Fruit fly (Drosophila melanogaster) whole organism, embryonic: ENCODE results near the gene CG43760.

Source experiments
- Atf3 ChIP-seq: fragments of 200-800 bp; sonication (Bioruptor generic); optimal IDR thresholded peaks from 3 replicates; lab custom pipeline; 2016; ENCODE audit warnings: missing biosample characterization, missing genetic modification characterization
- B-H1 ChIP-seq: fragments of 200-800 bp; sonication (Bioruptor generic); IDR thresholded peaks from 3 replicates; pipeline ENCODE4 v1.3.6; 2022; ENCODE audit warnings: missing biosample characterization, missing genetic modification characterization
- B-H2 ChIP-seq: fragments of 200-800 bp; sonication (Bioruptor generic); optimal IDR thresholded peaks from 2 replicates; lab custom pipeline; 2018; ENCODE audit warnings: missing biosample characterization, mild to moderate bottlenecking, missing genetic modification characterization
- CG10209 ChIP-seq: fragments of 200-800 bp; sonication (Bioruptor generic); optimal IDR thresholded peaks from 3 replicates; lab custom pipeline; 2017; ENCODE audit warnings: missing biosample characterization, mild to moderate bottlenecking, missing genetic modification characterization, missing genetic modification reagents
- CG10274 ChIP-seq: fragments of 200-800 bp; sonication (Bioruptor generic); optimal IDR thresholded peaks from 3 replicates; lab custom pipeline; 2017; ENCODE audit warnings: missing biosample characterization, mild to moderate bottlenecking, missing genetic modification characterization
- CG10366 ChIP-seq: fragments of 200-800 bp; sonication (Bioruptor generic); IDR thresholded peaks from 2 replicates; pipeline ENCODE4 v1.3.6; 2022; ENCODE audit warnings: missing biosample characterization, missing genetic modification characterization
- CG10979 ChIP-seq: fragments of 200-800 bp; sonication (Bioruptor generic); optimal IDR thresholded peaks from 2 replicates; lab custom pipeline; 2018; ENCODE audit warnings: missing biosample characterization, mild to moderate bottlenecking, missing genetic modification characterization, moderate library complexity
- CG11695 ChIP-seq: fragments of 200-800 bp; sonication (Bioruptor generic); IDR thresholded peaks from 3 replicates; pipeline ENCODE4 v1.3.6; 2022; ENCODE audit warnings: missing biosample characterization, missing genetic modification characterization
- CG12744 ChIP-seq: fragments of 200-800 bp; sonication (Bioruptor generic); optimal IDR thresholded peaks from 2 replicates; lab custom pipeline; 2016; ENCODE audit warnings: missing biosample characterization, missing genetic modification characterization
- CG13424 ChIP-seq: fragments of 200-800 bp; sonication (Bioruptor generic); optimal IDR thresholded peaks from 2 replicates; lab custom pipeline; 2019; ENCODE audit warnings: missing biosample characterization, mild to moderate bottlenecking, missing genetic modification characterization, moderate library complexity
- CG15269 ChIP-seq: fragments of 200-800 bp; sonication (Bioruptor generic); optimal IDR thresholded peaks from 2 replicates; lab custom pipeline; 2018; ENCODE audit warnings: missing biosample characterization, mild to moderate bottlenecking, missing genetic modification characterization, moderate library complexity
- CG1602 ChIP-seq: fragments of 200-800 bp; sonication (Bioruptor generic); optimal IDR thresholded peaks from 3 replicates; lab custom pipeline; 2016; ENCODE audit warnings: missing biosample characterization, missing genetic modification characterization
- CG1603 ChIP-seq: fragments of 200-800 bp; sonication (Bioruptor generic); optimal IDR thresholded peaks from 2 replicates; lab custom pipeline; 2019; ENCODE audit warnings: missing biosample characterization, mild to moderate bottlenecking, missing genetic modification characterization, moderate library complexity
- CG16813 ChIP-seq: fragments of 200-800 bp; sonication (Bioruptor generic); IDR thresholded peaks from 3 replicates; pipeline ENCODE4 v1.3.6; 2022; ENCODE audit warnings: missing biosample characterization, missing genetic modification characterization; ENCODE audit not compliant: partially characterized antibody
- CG17328 ChIP-seq: fragments of 200-800 bp; sonication (Bioruptor generic); IDR thresholded peaks from 2 replicates; pipeline ENCODE4 v1.3.6; 2022; ENCODE audit warnings: missing biosample characterization, missing genetic modification characterization
- CG30403 ChIP-seq: fragments of 200-800 bp; sonication (Bioruptor generic); optimal IDR thresholded peaks from 3 replicates; lab custom pipeline; 2016; ENCODE audit warnings: missing biosample characterization, missing genetic modification characterization
- CG42726 ChIP-seq: fragments of 200-800 bp; sonication (Bioruptor generic); IDR thresholded peaks from 2 replicates; pipeline ENCODE4 v1.3.6; 2022; ENCODE audit warnings: missing biosample characterization, missing genetic modification characterization; ENCODE audit not compliant: partially characterized antibody
- CG8924 ChIP-seq: fragments of 200-800 bp; optimal IDR thresholded peaks from 3 replicates; lab custom pipeline; 2019; ENCODE audit warnings: missing biosample characterization, mild to moderate bottlenecking, missing genetic modification characterization, moderate library complexity
- Chrac-16 ChIP-seq: fragments of 200-800 bp; sonication (Bioruptor generic); optimal IDR thresholded peaks from 3 replicates; lab custom pipeline; 2016; ENCODE audit warnings: missing biosample characterization, missing genetic modification characterization
- D19B ChIP-seq: fragments of 200-800 bp; sonication (Bioruptor generic); optimal IDR thresholded peaks from 2 replicates; lab custom pipeline; 2017; ENCODE audit warnings: missing biosample characterization, mild to moderate bottlenecking, missing genetic modification characterization
- Elba2 ChIP-seq: fragments of 200-800 bp; sonication (Bioruptor generic); optimal IDR thresholded peaks from 3 replicates; lab custom pipeline; 2016; ENCODE audit warnings: missing biosample characterization, missing genetic modification characterization
- Ets65A ChIP-seq: fragments of 200-800 bp; sonication (Bioruptor generic); peaks from one replicate; lab custom pipeline; 2016; ENCODE audit warnings: missing biosample characterization, missing genetic modification characterization
- HLH4C ChIP-seq: fragments of 200-800 bp; sonication (Bioruptor generic); IDR thresholded peaks from 3 replicates; pipeline ENCODE4 v1.3.6; 2022; ENCODE audit warnings: missing biosample characterization, missing genetic modification characterization; ENCODE audit not compliant: partially characterized antibody
- HLH54F ChIP-seq: fragments of 200-800 bp; sonication (Bioruptor generic); optimal IDR thresholded peaks from 3 replicates; lab custom pipeline; 2016; ENCODE audit warnings: missing biosample characterization, missing genetic modification characterization
- Hmx ChIP-seq: fragments of 200-800 bp; sonication (Bioruptor generic); optimal IDR thresholded peaks from 2 replicates; lab custom pipeline; 2016; ENCODE audit warnings: missing biosample characterization, missing genetic modification characterization
- Neu2 ChIP-seq: fragments of 200-800 bp; sonication (Bioruptor generic); optimal IDR thresholded peaks from 3 replicates; lab custom pipeline; 2016; ENCODE audit warnings: missing biosample characterization, missing genetic modification characterization, borderline replicate concordance
- Usf ChIP-seq: fragments of 200-800 bp; sonication (Bioruptor generic); optimal IDR thresholded peaks from 2 replicates; lab custom pipeline; 2017; ENCODE audit warnings: missing genotype, missing biosample characterization, missing genetic modification characterization
- ac ChIP-seq: fragments of 200-800 bp; sonication (Bioruptor generic); optimal IDR thresholded peaks from 3 replicates; lab custom pipeline; 2017; ENCODE audit warnings: missing biosample characterization, mild to moderate bottlenecking, missing genetic modification characterization
- ase ChIP-seq: fragments of 200-800 bp; sonication (Bioruptor generic); IDR thresholded peaks from 3 replicates; pipeline ENCODE4 v1.3.6; 2022; ENCODE audit warnings: missing biosample characterization, missing genetic modification characterization
- bsh ChIP-seq, 2 experiments: fragments of 200-800 bp; sonication (Bioruptor generic); optimal IDR thresholded peaks; 2 replicates each; lab custom pipeline; 2017 to 2018; ENCODE audit warnings: mild to moderate bottlenecking in 2 of 2, missing biosample characterization in 2 of 2, missing genetic modification characterization in 2 of 2, moderate library complexity in 1 of 2
- cg ChIP-seq: fragments of 200-800 bp; sonication (Bioruptor generic); optimal IDR thresholded peaks from 3 replicates; lab custom pipeline; 2019; ENCODE audit warnings: missing biosample characterization, mild to moderate bottlenecking, missing genetic modification characterization, moderate library complexity
- chif ChIP-seq, 2 experiments: fragments of 200-800 bp; sonication (Bioruptor generic); optimal IDR thresholded peaks; 3 replicates each; lab custom pipeline; 2016; ENCODE audit warnings: missing biosample characterization in 2 of 2, missing genetic modification characterization in 2 of 2
- corto ChIP-seq: fragments of 200-800 bp; sonication (Bioruptor generic); optimal IDR thresholded peaks from 2 replicates; lab custom pipeline; 2016; ENCODE audit warnings: missing biosample characterization, mild to moderate bottlenecking, missing genetic modification characterization, moderate library complexity
- dmrt11E ChIP-seq: fragments of 200-800 bp; sonication (Bioruptor generic); optimal IDR thresholded peaks from 3 replicates; lab custom pipeline; 2018; ENCODE audit warnings: missing biosample characterization, mild to moderate bottlenecking, missing genetic modification characterization, moderate library complexity
- eve ChIP-seq, 2 experiments: fragments of >200 bp; optimal IDR thresholded peaks; 2 replicates each; lab custom pipeline; 2017; ENCODE audit warnings: missing biosample characterization in 2 of 2, missing genetic modification characterization in 2 of 2
- fd102C ChIP-seq: fragments of 200-800 bp; sonication (Bioruptor generic); optimal IDR thresholded peaks from 2 replicates; lab custom pipeline; 2018; ENCODE audit warnings: missing biosample characterization, mild to moderate bottlenecking, missing genetic modification characterization, moderate library complexity
- gcm2 ChIP-seq: fragments of 200-800 bp; sonication (Bioruptor generic); optimal IDR thresholded peaks from 2 replicates; lab custom pipeline; 2016; ENCODE audit warnings: missing biosample characterization, missing genetic modification characterization
- gem ChIP-seq: fragments of 200-800 bp; sonication (Bioruptor generic); optimal IDR thresholded peaks from 2 replicates; lab custom pipeline; 2019; ENCODE audit warnings: missing biosample characterization, mild to moderate bottlenecking, missing genetic modification characterization, moderate library complexity
- ham ChIP-seq: fragments of 200-800 bp; sonication (Bioruptor generic); IDR thresholded peaks from 2 replicates; pipeline ENCODE4 v1.3.6; 2022; ENCODE audit warnings: missing biosample characterization, missing genetic modification characterization
- lbe ChIP-seq: fragments of 200-800 bp; sonication (Bioruptor generic); optimal IDR thresholded peaks from 2 replicates; lab custom pipeline; 2016; ENCODE audit warnings: missing biosample characterization, mild to moderate bottlenecking, missing genetic modification characterization
- lmd ChIP-seq: fragments of 200-800 bp; sonication (Bioruptor generic); IDR thresholded peaks from 2 replicates; pipeline ENCODE4 v1.3.6; 2022; ENCODE audit warnings: missing biosample characterization, missing genetic modification characterization
- lola ChIP-seq, 3 experiments: fragments of >200 bp in 2 of 3; fragments of 200-800 bp in 1 of 3; sonication (Bioruptor generic) in 1 of 3; optimal IDR thresholded peaks; 2 replicates each; lab custom pipeline; 2017 to 2019; ENCODE audit warnings: missing biosample characterization in 3 of 3, missing genetic modification characterization in 3 of 3, mild to moderate bottlenecking in 1 of 3, moderate library complexity in 1 of 3
- pan ChIP-seq, 4 experiments: fragments of >200 bp in 3 of 4; fragments of 200-800 bp in 1 of 4; sonication (Bioruptor generic) in 1 of 4; optimal IDR thresholded peaks in 3 of 4; IDR thresholded peaks in 1 of 4; 2 replicates each; pipeline versions ENCODE4 v1.3.6 to Lab custom; 2017 to 2022; ENCODE audit warnings: missing biosample characterization in 2 of 4, missing genetic modification characterization in 2 of 4, mixed read lengths in 1 of 4
- pros ChIP-seq: fragments of 200-800 bp; sonication (Bioruptor generic); optimal IDR thresholded peaks from 3 replicates; lab custom pipeline; 2019; ENCODE audit warnings: missing biosample characterization, mild to moderate bottlenecking, missing genetic modification characterization, moderate library complexity
- sens ChIP-seq: fragments of 200-800 bp; sonication (Bioruptor generic); peaks from one replicate; lab custom pipeline; 2016; ENCODE audit warnings: missing biosample characterization, missing genetic modification characterization
- slp2 ChIP-seq: fragments of 200-800 bp; sonication (Bioruptor generic); optimal IDR thresholded peaks from 2 replicates; lab custom pipeline; 2016; ENCODE audit warnings: missing biosample characterization, missing genetic modification characterization
- sr ChIP-seq: fragments of 200-800 bp; sonication (Bioruptor generic); IDR thresholded peaks from 3 replicates; pipeline ENCODE4 v1.3.6; 2022; ENCODE audit warnings: missing biosample characterization, missing genetic modification characterization
- tll ChIP-seq, 2 experiments: fragments of 200-800 bp in 1 of 2; fragments of >200 bp in 1 of 2; sonication (Bioruptor generic) in 1 of 2; optimal IDR thresholded peaks; 2 replicates each; lab custom pipeline; 2017 to 2019; ENCODE audit warnings: missing biosample characterization in 2 of 2, missing genetic modification characterization in 2 of 2, mild to moderate bottlenecking in 1 of 2, moderate library complexity in 1 of 2
- twi ChIP-seq: fragments of 200-800 bp; optimal IDR thresholded peaks from 2 replicates; lab custom pipeline; 2019; ENCODE audit warnings: missing biosample characterization, mild to moderate bottlenecking, missing genetic modification characterization, moderate library complexity
- wdn ChIP-seq: fragments of 200-800 bp; sonication (Bioruptor generic); IDR thresholded peaks from 2 replicates; pipeline ENCODE4 v1.3.6; 2022; ENCODE audit warnings: missing biosample characterization, missing genetic modification characterization
- zfh1 ChIP-seq: fragments of 200-800 bp; sonication (Bioruptor generic); IDR thresholded peaks from 3 replicates; pipeline ENCODE4 v1.3.6; 2022; ENCODE audit warnings: missing biosample characterization, missing genetic modification characterization

CG43760 gene

dm6 chr2L:15743578-15743977 is 33.1 kb downstream of the CG43760 start:
- TF ChIP-seq sr (GFP tag; lab: Robert Waterston, UW) (no peak), HLH4C (GFP tag; lab: Robert Waterston, UW) (no peak), CG17328 (GFP tag; lab: Robert Waterston, UW) (0 out of 2 replicates have a peak, but pooled peaks have one; percentile 25), lmd (GFP tag; lab: Robert Waterston, UW) (no peak), Atf3 (GFP tag; lab: Kevin White, UChicago) (no peak), D19B (GFP tag; lab: Kevin White, UChicago) (no peak), CG1603 (tag; lab: Kevin White, UChicago) (peak; percentile 23), pan (optimal IDR thresholded peaks at IDR 0.05; lab: Kevin White, UChicago) (peak in 1 of 2 experiments; percentile 69), pan (GFP tag; optimal IDR thresholded peaks at IDR 0.05 in 1 of 2, IDR thresholded peaks at IDR 0.05 in 1 of 2) (peak in 1 of 2 experiments; percentile 43), cg (peak; percentile 26), lola (GFP tag; optimal IDR thresholded peaks at IDR 0.05; lab: Kevin White, UChicago) (peak in 1 of 3 experiments; percentile 57), sens (GFP tag; lab: Kevin White, UChicago) (peak; percentile 78), CG8924 (tag; lab: Kevin White, UChicago) (peak; percentile 44), CG12744 (GFP tag; lab: Kevin White, UChicago) (no peak), CG10979 (tag; lab: Kevin White, UChicago) (peak; percentile 0), dmrt11E (tag; lab: Kevin White, UChicago) (peak; percentile 46), fd102C (GFP tag; lab: Kevin White, UChicago) (peak; percentile 68), CG1602 (GFP tag; lab: Kevin White, UChicago) (no peak), Elba2 (GFP tag; lab: Kevin White, UChicago) (peak; percentile 49), chif (GFP tag; optimal IDR thresholded peaks at IDR 0.05; lab: Kevin White, UChicago) (peak in 1 of 2 experiments; percentile 27), eve (GFP tag; optimal IDR thresholded peaks at IDR 0.05; lab: Kevin White, UChicago) (peak in 1 of 2 experiments; percentile 39), HLH54F (GFP tag; lab: Kevin White, UChicago) (no peak), Hmx (GFP tag; lab: Kevin White, UChicago) (no peak), CG42726 (GFP tag; lab: Robert Waterston, UW) (no peak), gcm2 (GFP tag; lab: Kevin White, UChicago) (no peak), gem (tag; lab: Kevin White, UChicago) (peak; percentile 9), Ets65A (GFP tag; lab: Kevin White, UChicago) (peak; percentile 54), lbe (peak; percentile 82), Neu2 (no peak), ham (GFP tag; lab: Robert Waterston, UW) (no peak), corto (peak; percentile 56), CG10366 (GFP tag; lab: Robert Waterston, UW) (no peak), Usf (GFP tag; lab: Kevin White, UChicago) (peak; percentile 11), CG11695 (no peak), ac (GFP tag; lab: Kevin White, UChicago) (peak; percentile 35), zfh1 (GFP tag; lab: Robert Waterston, UW) (peak; percentile 45; the same call in 2 of the 3 replicates), Chrac-16 (GFP tag; lab: Kevin White, UChicago) (peak; percentile 7), wdn (no peak), CG16813 (no peak), bsh (GFP tag; optimal IDR thresholded peaks at IDR 0.05; lab: Kevin White, UChicago) (peak in 1 of 2 experiments; percentile 81)

DNA sequence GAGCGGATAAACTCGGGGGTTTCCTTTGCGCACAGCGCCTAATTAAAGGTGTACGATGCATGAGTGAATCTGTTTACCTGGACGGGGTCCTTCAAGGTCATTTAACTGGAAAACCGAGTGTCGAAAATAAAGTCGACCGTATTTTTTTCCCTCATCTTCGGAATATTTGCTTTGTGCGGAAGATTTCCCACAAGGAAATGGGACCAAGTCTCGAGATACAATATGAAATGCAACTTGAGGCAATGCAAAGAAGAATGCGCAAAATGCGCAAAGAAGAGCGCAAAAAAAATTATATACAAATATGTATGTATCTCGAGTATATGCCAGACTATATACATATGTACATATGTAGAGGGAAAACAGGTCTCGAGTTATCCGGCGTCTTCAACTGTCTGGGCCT is 33.7 kb downstream of the CG43760 start:
- no peak for TF ChIP-seq B-H2 (GFP tag; lab: Kevin White, UChicago)
- TF ChIP-seq B-H1 (GFP tag; lab: Robert Waterston, UW): no peak
- TF ChIP-seq CG10274: no peak
- no peak for TF ChIP-seq ase (GFP tag; lab: Robert Waterston, UW)
- TF ChIP-seq tll (GFP tag; optimal IDR thresholded peaks at IDR 0.05; lab: Kevin White, UChicago): peak in 1 of 2 experiments; percentile 43
- TF ChIP-seq twi (tag; lab: Kevin White, UChicago): peak; percentile 27
- TF ChIP-seq CG30403 (GFP tag; lab: Kevin White, UChicago): no peak
- TF ChIP-seq CG15269 (tag; lab: Kevin White, UChicago): no peak
- TF ChIP-seq Neu2: no peak
- peak; percentile 61 for TF ChIP-seq pros (GFP tag; lab: Kevin White, UChicago)
- no peak for TF ChIP-seq slp2 (GFP tag; lab: Kevin White, UChicago)
- TF ChIP-seq CG13424 (tag; lab: Kevin White, UChicago): no peak
- TF ChIP-seq CG10209 (GFP tag; lab: Kevin White, UChicago): no peak
